Worm (Caenorhabditis elegans) whole organism, mixed stage, embryonic: ENCODE data around the gene xrn-1.

Source experiments
- M03D4.4 ChIP-seq: sonication (generic microtip); optimal IDR thresholded peaks from 2 replicates; lab custom pipeline; 2017; ENCODE audit warnings: mild to moderate bottlenecking, missing genetic modification characterization, missing compliant biosample characterization
- blmp-1 ChIP-seq: fragments of 150-350 bp; optimal IDR thresholded peaks from 2 replicates; lab custom pipeline; 2014; ENCODE audit warnings: missing biosample characterization, missing genetic modification characterization
- ceh-39 ChIP-seq: fragments of 150-350 bp; optimal IDR thresholded peaks from 2 replicates; lab custom pipeline; 2014; ENCODE audit warnings: missing biosample characterization, missing genetic modification characterization
- ceh-43 ChIP-seq: fragments of 200-800 bp; sonication (Bioruptor generic); optimal IDR thresholded peaks from 2 replicates; lab custom pipeline; 2018; ENCODE audit warnings: mild to moderate bottlenecking, missing genetic modification characterization, moderate library complexity, missing compliant biosample characterization
- ceh-83 ChIP-seq: fragments of 200-800 bp; sonication (Bioruptor generic); optimal IDR thresholded peaks from 2 replicates; lab custom pipeline; 2018; ENCODE audit warnings: mild to moderate bottlenecking, missing genetic modification characterization, missing compliant biosample characterization
- ces-1 ChIP-seq: fragments of 150-350 bp; optimal IDR thresholded peaks from 2 replicates; lab custom pipeline; 2014; ENCODE audit warnings: missing biosample characterization, missing genetic modification reagents, missing genetic modification characterization
- cnd-1 ChIP-seq: fragments of 200-800 bp; sonication (Bioruptor generic); optimal IDR thresholded peaks from 2 replicates; lab custom pipeline; 2018; ENCODE audit warnings: mild to moderate bottlenecking, missing genetic modification characterization, missing compliant biosample characterization
- drap-1 ChIP-seq: fragments of 200-800 bp; sonication (Bioruptor generic); optimal IDR thresholded peaks from 3 replicates; lab custom pipeline; 2018; ENCODE audit warnings: mild to moderate bottlenecking, missing genetic modification characterization, missing compliant biosample characterization
- elt-1 ChIP-seq: sonication (generic microtip); optimal IDR thresholded peaks from 2 replicates; lab custom pipeline; 2017; ENCODE audit warnings: missing genetic modification characterization, mild to moderate bottlenecking, missing compliant biosample characterization, antibody characterized with exemption, moderate library complexity, borderline replicate concordance; ENCODE audit not compliant: insufficient read depth
- elt-3 ChIP-seq: fragments of 150-350 bp; optimal IDR thresholded peaks from 2 replicates; lab custom pipeline; 2014; ENCODE audit warnings: missing biosample characterization, missing genetic modification characterization
- flh-1 ChIP-seq: fragments of 200-800 bp; sonication (Bioruptor generic); optimal IDR thresholded peaks from 2 replicates; lab custom pipeline; 2018; ENCODE audit warnings: mild to moderate bottlenecking, missing genetic modification characterization, moderate library complexity, missing compliant biosample characterization
- ham-2 ChIP-seq: fragments of 200-800 bp; sonication (Bioruptor generic); optimal IDR thresholded peaks from 2 replicates; lab custom pipeline; 2018; ENCODE audit warnings: mild to moderate bottlenecking, missing genetic modification characterization, missing compliant biosample characterization
- hlh-1 ChIP-seq: fragments of 150-350 bp; optimal IDR thresholded peaks from 2 replicates; lab custom pipeline; 2014; ENCODE audit warnings: missing biosample characterization, missing genetic modification reagents, missing genetic modification characterization
- lin-32 ChIP-seq: fragments of 200-800 bp; sonication (Bioruptor generic); optimal IDR thresholded peaks from 2 replicates; lab custom pipeline; 2018; ENCODE audit warnings: mild to moderate bottlenecking, missing genetic modification characterization, missing compliant biosample characterization
- lsy-2 ChIP-seq: fragments of 150-350 bp; optimal IDR thresholded peaks from 2 replicates; lab custom pipeline; 2014; ENCODE audit warnings: missing biosample characterization, missing genetic modification characterization
- mab-5 ChIP-seq: fragments of 150-350 bp; optimal IDR thresholded peaks from 2 replicates; lab custom pipeline; 2014; ENCODE audit warnings: missing biosample characterization, missing genetic modification characterization
- mls-2 ChIP-seq: sonication (generic microtip); optimal IDR thresholded peaks from 2 replicates; lab custom pipeline; 2016; ENCODE audit warnings: mild to moderate bottlenecking, missing genetic modification characterization, moderate library complexity, missing compliant biosample characterization
- nhr-12 ChIP-seq: fragments of 150-350 bp; optimal IDR thresholded peaks from 2 replicates; lab custom pipeline; 2014; ENCODE audit warnings: missing biosample characterization, missing genetic modification characterization
- nhr-2 ChIP-seq: fragments of 150-350 bp; optimal IDR thresholded peaks from 2 replicates; lab custom pipeline; 2014; ENCODE audit warnings: missing biosample characterization, missing genetic modification characterization
- nhr-76 ChIP-seq: sonication (generic microtip); optimal IDR thresholded peaks from 2 replicates; lab custom pipeline; 2017; ENCODE audit warnings: missing biosample characterization, missing genetic modification characterization
- pha-4 ChIP-seq: fragments of 150-350 bp; optimal IDR thresholded peaks from 2 replicates; lab custom pipeline; 2018; ENCODE audit warnings: missing biosample characterization, missing genetic modification reagents, missing genetic modification characterization
- sem-2 ChIP-seq: fragments of 200-800 bp; sonication (Bioruptor generic); optimal IDR thresholded peaks from 2 replicates; lab custom pipeline; 2018; ENCODE audit warnings: mild to moderate bottlenecking, missing genetic modification characterization, missing compliant biosample characterization
- snpc-4 ChIP-seq: fragments of 150-350 bp; optimal IDR thresholded peaks from 2 replicates; lab custom pipeline; 2014; ENCODE audit warnings: missing biosample characterization, missing genetic modification characterization
- sptf-1 ChIP-seq: sonication (generic microtip); optimal IDR thresholded peaks from 2 replicates; lab custom pipeline; 2017; ENCODE audit warnings: mild to moderate bottlenecking, missing genetic modification characterization, moderate library complexity, missing compliant biosample characterization
- tbx-8 ChIP-seq: fragments of 200-800 bp; sonication (Bioruptor generic); optimal IDR thresholded peaks from 2 replicates; lab custom pipeline; 2018; ENCODE audit warnings: mild to moderate bottlenecking, missing genetic modification characterization, moderate library complexity, missing compliant biosample characterization
- unc-120 ChIP-seq: sonication (generic microtip); optimal IDR thresholded peaks from 2 replicates; lab custom pipeline; 2017; ENCODE audit warnings: missing genetic modification characterization, missing compliant biosample characterization; ENCODE audit not compliant: poor library complexity, severe bottlenecking
- unc-39 ChIP-seq: fragments of 150-350 bp; optimal IDR thresholded peaks from 2 replicates; lab custom pipeline; 2014; ENCODE audit warnings: missing biosample characterization, missing genetic modification characterization
- zip-8 ChIP-seq: fragments of 150-350 bp; optimal IDR thresholded peaks from 2 replicates; lab custom pipeline; 2014; ENCODE audit warnings: missing biosample characterization, missing genetic modification characterization
- ztf-11 ChIP-seq: fragments of 150-350 bp; optimal IDR thresholded peaks from 2 replicates; lab custom pipeline; 2014; ENCODE audit warnings: missing biosample characterization, missing genetic modification characterization

xrn-1 gene

DNA sequence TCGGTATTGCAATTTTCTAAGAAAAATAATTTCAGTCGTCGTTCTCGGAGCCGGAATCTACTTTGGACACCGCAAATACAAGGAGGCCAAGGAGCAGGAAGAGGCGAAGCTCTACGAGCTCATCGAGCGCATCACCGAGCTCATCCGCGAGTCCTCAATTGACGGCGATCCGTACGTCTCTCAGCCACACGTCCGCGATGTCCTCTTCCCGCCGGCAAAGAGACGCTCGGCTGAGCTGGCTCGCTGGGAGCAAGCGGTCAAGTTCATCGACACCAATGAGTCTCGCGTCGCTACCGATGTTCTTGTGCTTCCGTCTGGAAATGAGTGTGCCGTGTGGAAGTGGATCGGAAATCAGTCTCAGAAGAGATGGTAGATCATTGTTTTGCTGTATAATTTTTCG lies 3.2 kb upstream of the xrn-1 start:
- no peak for TF ChIP-seq unc-39 (tag; lab: Kevin White, UChicago)
- no peak for TF ChIP-seq sem-2 (GFP tag; lab: Kevin White, UChicago)
- no peak for TF ChIP-seq ceh-83
- no peak for TF ChIP-seq zip-8 (tag; lab: Kevin White, UChicago)
- no peak for TF ChIP-seq ceh-39 (tag; lab: Kevin White, UChicago)
- no peak for TF ChIP-seq elt-3 (tag; lab: Kevin White, UChicago)
- no peak for TF ChIP-seq unc-120
- no peak for TF ChIP-seq hlh-1 (tag; lab: Kevin White, UChicago)
- TF ChIP-seq cnd-1 (tag; lab: Kevin White, UChicago), result no peak

DNA sequence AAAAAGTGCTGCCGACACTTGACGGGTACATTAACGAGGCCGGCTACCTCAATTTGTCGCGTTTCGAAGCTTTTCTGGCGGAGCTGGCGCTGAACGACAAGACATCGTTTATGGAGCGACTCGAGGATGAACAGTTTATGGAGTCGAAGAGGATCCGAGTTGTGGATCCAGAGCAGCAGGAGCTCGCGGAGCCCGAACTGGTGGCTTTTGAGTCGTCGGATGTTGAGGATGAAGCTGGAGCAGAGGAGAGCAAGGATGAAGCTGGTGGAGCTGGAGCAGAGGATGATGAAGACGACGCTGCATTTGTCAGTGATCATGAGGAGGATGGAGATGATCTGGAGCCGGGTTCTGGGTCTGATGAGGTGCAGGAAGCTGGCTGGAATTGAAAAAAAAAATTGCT lies 6.1 kb downstream of the xrn-1 start:
- no peak for TF ChIP-seq tbx-8

DNA sequence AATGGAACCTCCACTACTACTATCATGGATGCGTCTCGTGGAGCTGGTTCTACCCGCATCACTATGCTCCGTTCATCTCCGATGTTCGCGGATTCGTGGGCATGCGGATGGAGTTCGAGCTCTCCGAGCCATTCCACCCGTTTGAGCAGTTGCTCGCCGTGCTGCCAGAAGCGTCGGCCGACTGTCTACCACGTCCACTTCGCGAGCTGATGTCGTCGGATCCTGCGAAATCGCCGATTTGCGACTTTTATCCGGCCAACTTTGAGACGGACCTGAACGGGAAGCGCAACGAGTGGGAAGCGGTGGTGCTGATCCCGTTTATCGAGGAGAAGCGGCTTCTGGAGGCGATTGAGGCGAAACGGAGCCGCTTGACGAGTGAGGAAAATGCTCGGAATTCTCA lies 9.1 kb downstream of the xrn-1 start:
- TF ChIP-seq ham-2 (GFP tag; lab: Kevin White, UChicago) (no peak), M03D4.4 (tag; lab: Kevin White, UChicago) (no peak), lin-32 (GFP tag; lab: Kevin White, UChicago) (no peak), hlh-1 (tag; lab: Kevin White, UChicago) (no peak), nhr-76 (tag; lab: Kevin White, UChicago) (no peak), snpc-4 (no peak), flh-1 (no peak), nhr-12 (no peak), lsy-2 (tag; lab: Kevin White, UChicago) (no peak), sptf-1 (tag; lab: Kevin White, UChicago) (no peak), ceh-83 (no peak), ztf-11 (no peak)

DNA sequence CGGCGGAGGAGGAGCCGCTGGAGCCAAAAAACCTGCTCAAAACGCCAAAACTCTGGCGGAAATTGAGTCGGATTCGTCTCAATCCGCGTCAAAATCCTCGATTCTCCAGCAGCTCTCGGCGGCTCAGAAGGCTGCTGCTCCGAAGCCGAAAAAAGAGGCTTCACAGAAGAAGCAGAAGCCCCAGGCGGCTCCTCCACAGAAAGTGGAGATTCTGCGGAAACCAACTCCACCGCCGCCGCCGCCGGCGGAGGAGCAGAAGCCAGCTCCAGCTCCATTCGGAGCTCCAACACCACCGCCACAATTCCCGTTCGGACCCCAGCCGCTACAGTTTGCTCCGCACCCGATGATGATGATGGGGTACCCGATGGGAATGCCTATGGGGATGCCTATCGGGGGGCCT lies 18.2 kb downstream of the xrn-1 start:
- TF ChIP-seq blmp-1 (tag; lab: Kevin White, UChicago), result no peak
- TF ChIP-seq tbx-8, result no peak
- TF ChIP-seq M03D4.4 (tag; lab: Kevin White, UChicago), result no peak
- no peak for TF ChIP-seq elt-3 (tag; lab: Kevin White, UChicago)
- TF ChIP-seq drap-1, result no peak

DNA sequence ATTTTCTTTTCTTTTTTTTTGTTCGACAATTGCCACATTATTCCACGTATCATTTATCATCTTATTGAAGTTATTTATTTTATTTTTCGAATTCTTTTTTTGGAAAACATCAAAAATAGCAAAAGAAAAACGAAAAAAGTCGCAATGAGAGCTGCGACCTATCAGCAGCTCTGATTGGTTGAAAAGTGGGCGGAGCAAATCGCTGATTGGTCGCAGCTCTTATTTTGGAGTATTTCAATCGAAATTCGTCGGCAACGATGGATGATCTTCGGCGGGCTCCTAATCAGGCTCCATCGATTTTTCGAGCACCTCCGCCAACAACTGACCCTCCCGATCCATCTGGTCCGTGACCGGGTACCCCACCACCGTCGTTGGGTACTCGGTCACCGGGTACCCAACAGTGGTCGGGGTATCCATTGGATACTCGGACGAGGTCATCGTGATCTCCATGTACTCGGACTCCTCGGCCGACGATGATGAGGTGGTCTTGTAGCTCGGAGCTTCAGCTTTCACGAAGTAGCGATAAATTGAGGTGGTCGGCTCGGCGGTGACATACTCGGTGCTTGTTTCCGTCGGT lies 21.2 kb downstream of the xrn-1 start:
- TF ChIP-seq zip-8 (tag; lab: Kevin White, UChicago) (no peak), ztf-11 (no peak), lin-32 (GFP tag; lab: Kevin White, UChicago) (no peak), sem-2 (GFP tag; lab: Kevin White, UChicago) (no peak), nhr-12 (no peak), ceh-43 (GFP tag; lab: Kevin White, UChicago) (no peak), elt-3 (tag; lab: Kevin White, UChicago) (no peak), mab-5 (tag; lab: Kevin White, UChicago) (no peak), ceh-83 (no peak), ham-2 (GFP tag; lab: Kevin White, UChicago) (no peak), tbx-8 (no peak), nhr-76 (tag; lab: Kevin White, UChicago) (no peak), cnd-1 (tag; lab: Kevin White, UChicago) (no peak), mls-2 (tag; lab: Kevin White, UChicago) (no peak), elt-1 (tag; lab: Kevin White, UChicago) (no peak), sptf-1 (tag; lab: Kevin White, UChicago) (no peak)

DNA sequence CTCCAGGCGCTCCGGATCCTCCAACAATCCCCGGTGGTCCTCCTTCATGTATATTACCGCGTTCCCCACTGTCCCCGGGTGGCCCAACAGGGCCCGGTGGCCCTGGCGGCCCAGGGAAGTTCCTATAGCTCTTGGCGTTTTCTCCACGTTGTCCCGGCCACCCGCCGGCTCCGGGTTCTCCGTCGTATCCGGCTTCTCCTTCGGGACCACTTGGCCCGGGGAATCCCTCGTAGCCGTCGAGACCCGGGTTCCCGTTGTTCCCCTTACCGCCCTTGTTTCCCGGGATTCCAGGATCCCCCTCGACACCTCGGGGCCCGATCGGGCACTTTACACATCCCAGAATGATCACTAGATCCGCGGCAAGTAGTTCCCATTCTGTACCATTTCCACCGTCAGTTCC lies 22.5 kb downstream of the xrn-1 start:
- TF ChIP-seq nhr-2 (tag; lab: Kevin White, UChicago), result no peak
- TF ChIP-seq mls-2 (tag; lab: Kevin White, UChicago), result no peak
- TF ChIP-seq pha-4 (tag; lab: Kevin White, UChicago), result no peak

DNA sequence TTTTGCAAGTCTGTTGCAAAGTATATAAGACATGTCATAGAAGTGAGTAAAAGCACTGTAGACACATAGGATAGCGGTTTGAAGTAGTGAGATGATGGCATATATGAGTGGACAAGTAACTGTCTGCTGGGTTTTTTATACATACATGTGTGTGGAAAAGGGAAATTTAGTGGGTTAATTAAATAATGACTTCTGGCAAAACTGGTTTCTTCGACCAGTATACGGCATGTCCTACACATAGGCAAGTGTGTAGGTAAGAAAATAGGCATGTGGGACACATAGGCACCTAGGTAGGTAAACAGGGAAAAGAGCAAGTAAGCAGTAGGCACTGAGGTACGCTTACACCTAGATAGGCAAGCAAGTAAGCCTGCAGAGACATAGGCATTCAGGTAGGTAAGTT lies 25.9 kb downstream of the xrn-1 start, which contains the start of gene col-87:
col-87 (minus strand) TSS at position 101 of the 400 bp plus-strand sequence.
- TF ChIP-seq lin-32 (GFP tag; lab: Kevin White, UChicago) (no peak), snpc-4 (no peak), sptf-1 (tag; lab: Kevin White, UChicago) (no peak), ztf-11 (no peak), ces-1 (GFP tag; lab: Kevin White, UChicago) (no peak), drap-1 (no peak), unc-39 (tag; lab: Kevin White, UChicago) (no peak)
